Worm (Caenorhabditis elegans): ENCODE data around the gene jmjd-3.1.

jmjd-3.1 gene

ce11 chrX:8581447-8581846 lies 10.6 kb downstream of the jmjd-3.1 start, which contains the start of gene F18E9.8:
TSS of gene F18E9.8 (minus strand) at chrX:8581547.
- TF ChIP-seq Y116A8C.19 (tag; optimal IDR thresholded peaks at IDR 0.05; ENCODE audit: borderline replicate concordance) (no peak), ztf-11 (tag; optimal IDR thresholded peaks at IDR 0.05) (no peak), xbp-1 (tag; optimal IDR thresholded peaks at IDR 0.05) (no peak), sptf-1 (tag; optimal IDR thresholded peaks at IDR 0.05) (no peak), tlp-1 (tag; optimal IDR thresholded peaks at IDR 0.05) (no peak), mep-1 (tag; optimal IDR thresholded peaks at IDR 0.05) (no peak), snu-23 (GFP tag; optimal IDR thresholded peaks at IDR 0.05) (no peak), pag-3 (tag; optimal IDR thresholded peaks at IDR 0.05; ENCODE audit: borderline replicate concordance, insufficient read depth) (no peak), fkh-10 (GFP tag; optimal IDR thresholded peaks at IDR 0.05) (no peak), alr-1 (tag; optimal IDR thresholded peaks at IDR 0.05; ENCODE audit: borderline replicate concordance) (no peak), irx-1 (tag; optimal IDR thresholded peaks at IDR 0.05) (no peak), elt-3 (tag; optimal IDR thresholded peaks at IDR 0.05) (no peak), zip-4 (GFP tag; optimal IDR thresholded peaks at IDR 0.05) (no peak), nhr-76 (tag; optimal IDR thresholded peaks at IDR 0.05) (no peak), ceh-82 (tag; optimal IDR thresholded peaks at IDR 0.05) (no peak)

ce11 chrX:8582767-8583360 lies 12.0 kb downstream of the jmjd-3.1 start:
- TF ChIP-seq nhr-20 (tag; optimal IDR thresholded peaks at IDR 0.05) (peak; percentile 41), tbx-2 (tag; optimal IDR thresholded peaks at IDR 0.05) (no peak), hlh-4 (tag; optimal IDR thresholded peaks at IDR 0.05) (peak; percentile 86), blmp-1 (tag; optimal IDR thresholded peaks at IDR 0.05) (peak; percentile 90), lin-14 (GFP tag; optimal IDR thresholded peaks at IDR 0.05) (peak; percentile 36), elt-2 (tag; optimal IDR thresholded peaks at IDR 0.05) (no peak), nhr-71 (tag; optimal IDR thresholded peaks at IDR 0.05) (peak; percentile 43), nhr-85 (tag) (peak; percentile 55), nhr-19 (GFP tag; conservative IDR thresholded peaks at IDR 0.05) (0 out of 2 replicates have a peak, but pooled peaks have one; percentile 19), nhr-47 (tag; optimal IDR thresholded peaks at IDR 0.05) (peak; percentile 33), unc-86 (tag; optimal IDR thresholded peaks at IDR 0.05) (no peak)

DNA sequence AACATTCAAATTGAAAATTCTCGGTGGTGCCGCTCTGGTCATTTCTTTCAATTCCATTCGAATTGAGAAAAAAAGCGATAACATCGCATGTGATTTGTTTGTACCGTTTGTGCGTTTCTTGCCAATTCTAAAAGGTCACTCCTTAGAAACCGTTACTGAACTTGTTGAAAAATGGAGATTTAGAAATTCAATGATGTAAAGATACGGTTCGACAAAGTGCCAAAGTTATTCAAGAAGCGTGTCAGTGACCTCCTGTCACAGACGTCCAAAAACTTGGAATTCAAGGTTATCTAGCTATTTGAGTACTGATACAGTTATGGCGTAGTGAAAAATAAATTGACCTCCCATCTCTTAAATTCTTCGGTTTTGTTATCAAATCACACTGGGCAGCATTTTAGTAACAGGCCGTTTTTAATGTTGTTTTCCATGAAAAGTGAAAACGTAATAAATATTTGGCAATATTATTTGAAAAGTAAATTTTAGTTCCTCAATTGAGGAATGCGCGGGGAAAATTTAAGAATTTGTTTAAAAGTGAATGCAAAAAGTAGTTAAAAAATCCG lies 14.1 kb downstream of the jmjd-3.1 start:
- TF ChIP-seq tlp-1 (tag; optimal IDR thresholded peaks at IDR 0.05) (no peak), rnt-1 (tag; optimal IDR thresholded peaks at IDR 0.05) (peak; percentile 13), aly-2 (tag; optimal IDR thresholded peaks at IDR 0.05) (no peak), C16A3.4 (tag; optimal IDR thresholded peaks at IDR 0.05) (no peak), nhr-28 (tag; optimal IDR thresholded peaks at IDR 0.05) (no peak), lin-15B (tag; optimal IDR thresholded peaks at IDR 0.05) (no peak), ets-5 (GFP tag; IDR thresholded peaks at IDR 0.05) (no peak), alr-1 (tag; optimal IDR thresholded peaks at IDR 0.05; ENCODE audit: borderline replicate concordance) (no peak), lin-14 (GFP tag; optimal IDR thresholded peaks at IDR 0.05) (peak; percentile 62), unc-30 (tag; optimal IDR thresholded peaks at IDR 0.05) (no peak), mep-1 (tag; optimal IDR thresholded peaks at IDR 0.05) (peak; percentile 36), nhr-20 (tag; optimal IDR thresholded peaks at IDR 0.05) (peak; percentile 21), xbp-1 (tag; optimal IDR thresholded peaks at IDR 0.05) (no peak), nhr-47 (tag; optimal IDR thresholded peaks at IDR 0.05) (no peak), nhr-19 (GFP tag; conservative IDR thresholded peaks at IDR 0.05) (0 out of 2 replicates have a peak, but pooled peaks have one; percentile 2), irx-1 (tag; optimal IDR thresholded peaks at IDR 0.05) (no peak), ceh-88 (GFP tag; IDR thresholded peaks at IDR 0.05) (no peak), hlh-4 (tag; optimal IDR thresholded peaks at IDR 0.05) (no peak), sox-4 (tag; optimal IDR thresholded peaks at IDR 0.05) (no peak), snu-23 (GFP tag; optimal IDR thresholded peaks at IDR 0.05) (peak; percentile 32), mdl-1 (tag; optimal IDR thresholded peaks at IDR 0.05) (no peak), pag-3 (tag; optimal IDR thresholded peaks at IDR 0.05; ENCODE audit: borderline replicate concordance, insufficient read depth) (no peak), ces-1 (GFP tag; optimal IDR thresholded peaks at IDR 0.05) (no peak), ceh-82 (tag; optimal IDR thresholded peaks at IDR 0.05) (no peak), nhr-71 (tag; optimal IDR thresholded peaks at IDR 0.05) (peak; percentile 13), sup-37 (GFP tag; optimal IDR thresholded peaks at IDR 0.05) (no peak), nhr-85 (tag) (peak; percentile 90), elt-3 (tag; optimal IDR thresholded peaks at IDR 0.05) (peak in 1 of 6 experiments; percentile 19), nhr-11 (tag; optimal IDR thresholded peaks at IDR 0.05) (no peak)
